Worm (Caenorhabditis elegans): ENCODE data around the gene Y37E11B.10.

Gene Y37E11B.10

DNA sequence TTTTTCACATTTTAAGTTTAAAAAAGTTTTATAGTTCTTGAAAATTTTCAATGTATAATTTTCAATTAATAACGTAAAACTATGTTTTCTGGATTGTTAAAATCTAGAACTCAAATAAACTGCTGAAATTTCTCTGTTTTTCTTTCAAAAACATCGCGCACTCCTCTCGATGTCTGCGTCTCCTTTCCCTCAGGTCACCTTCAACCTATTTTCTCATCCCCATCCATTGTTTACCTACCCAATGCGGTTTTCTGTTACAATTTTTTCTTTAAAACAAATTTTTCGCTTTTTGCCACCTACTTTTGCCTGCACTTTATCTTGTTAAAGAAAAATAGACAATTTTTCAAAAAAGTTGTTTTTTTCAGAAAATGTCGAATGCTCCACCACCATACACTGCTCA lies 27.0 kb upstream of the Y37E11B.10 start, which contains the start of gene ZC416.2:
Gene ZC416.2 (plus strand): TSS at position 366 of the 400 bp plus-strand sequence.
- no peak for TF ChIP-seq fkh-4 (tag; optimal IDR thresholded peaks at IDR 0.05; ENCODE audit: borderline replicate concordance)
- no peak for TF ChIP-seq lin-39 (tag; optimal IDR thresholded peaks at IDR 0.05)
- peak; percentile 30 for TF ChIP-seq blmp-1 (tag; optimal IDR thresholded peaks at IDR 0.05)
- no peak for TF ChIP-seq efl-1 (optimal IDR thresholded peaks at IDR 0.05)
- TF ChIP-seq efl-1 (GFP tag; optimal IDR thresholded peaks at IDR 0.05 in 1 of 2), result peak in 1 of 2 experiments; percentile 24
- TF ChIP-seq pag-3 (tag; optimal IDR thresholded peaks at IDR 0.05; ENCODE audit: borderline replicate concordance, insufficient read depth), result peak; percentile 23
- peak; percentile 13 for TF ChIP-seq skn-1 (tag; optimal IDR thresholded peaks at IDR 0.05)

DNA sequence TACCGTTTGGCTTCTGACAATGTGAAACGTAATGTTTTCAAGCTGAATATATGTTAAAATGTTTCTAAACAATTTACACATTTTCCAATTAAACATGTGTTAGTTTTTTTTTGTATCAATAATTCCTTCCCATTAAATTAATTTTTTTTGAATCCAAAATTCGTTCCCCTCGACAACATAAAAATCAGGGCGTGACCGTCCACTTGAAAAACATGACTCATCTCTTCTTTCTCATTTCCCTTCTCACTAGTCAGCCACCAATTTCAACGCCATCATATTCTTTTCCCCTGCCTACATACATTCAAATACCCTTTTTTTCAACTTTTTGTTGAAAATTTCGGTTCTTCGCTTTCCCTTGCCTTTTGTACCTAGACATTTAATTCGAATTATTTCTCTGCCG lies 26.2 kb upstream of the Y37E11B.10 start:
- TF ChIP-seq fos-1 (tag; optimal IDR thresholded peaks at IDR 0.05), result no peak
- TF ChIP-seq sox-4 (tag; optimal IDR thresholded peaks at IDR 0.05), result no peak
- no peak for TF ChIP-seq F16B12.6 (tag; optimal IDR thresholded peaks at IDR 0.05)
- TF ChIP-seq ztf-11 (tag; optimal IDR thresholded peaks at IDR 0.05), result no peak
- TF ChIP-seq unc-86 (tag; optimal IDR thresholded peaks at IDR 0.05), result no peak
- no peak for TF ChIP-seq ceh-63 (GFP tag; optimal IDR thresholded peaks at IDR 0.05)
- no peak for TF ChIP-seq snpc-4 (tag; optimal IDR thresholded peaks at IDR 0.05)
- TF ChIP-seq aly-2 (tag; optimal IDR thresholded peaks at IDR 0.05), result no peak
- no peak for TF ChIP-seq ceh-82 (tag; optimal IDR thresholded peaks at IDR 0.05)
- TF ChIP-seq sptf-1 (tag; optimal IDR thresholded peaks at IDR 0.05), result no peak
- TF ChIP-seq swsn-7 (tag; optimal IDR thresholded peaks at IDR 0.05), result no peak

ce11 chrIV:3628896-3629641 lies 22.8 kb upstream of the Y37E11B.10 start:
- TF ChIP-seq efl-1 (optimal IDR thresholded peaks at IDR 0.05) (no peak), efl-1 (GFP tag; optimal IDR thresholded peaks at IDR 0.05 in 1 of 2) (peak in 1 of 2 experiments; percentile 35), hpl-2 (GFP tag; optimal IDR thresholded peaks at IDR 0.05) (no peak), nhr-237 (tag; optimal IDR thresholded peaks at IDR 0.05) (no peak), ceh-82 (tag; optimal IDR thresholded peaks at IDR 0.05) (no peak)

DNA sequence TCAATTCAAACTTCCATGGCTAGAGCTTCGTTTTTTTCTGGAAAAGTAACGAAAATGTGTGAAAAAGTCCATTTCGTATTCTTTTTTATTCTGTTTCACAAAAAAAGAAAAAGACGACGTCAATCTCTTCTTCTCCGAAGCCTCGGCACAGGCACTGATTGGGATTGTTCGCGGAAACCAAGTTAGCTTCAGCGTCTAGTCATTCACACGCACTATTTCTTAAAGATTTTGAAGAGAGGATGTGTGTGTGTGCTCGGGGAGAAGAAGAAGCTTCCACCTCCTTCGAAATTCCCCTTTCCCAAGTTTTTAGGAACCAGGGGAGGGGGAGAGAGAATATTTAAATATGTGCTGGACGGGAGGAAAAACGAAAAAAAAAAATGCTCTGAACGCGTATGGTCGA lies 20.2 kb upstream of the Y37E11B.10 start:
- TF ChIP-seq pax-3 (tag; optimal IDR thresholded peaks at IDR 0.05) (no peak), lin-14 (GFP tag; optimal IDR thresholded peaks at IDR 0.05) (peak; percentile 76), ces-1 (GFP tag; optimal IDR thresholded peaks at IDR 0.05) (peak; percentile 51), jun-1 (tag; optimal IDR thresholded peaks at IDR 0.05) (no peak), sup-37 (GFP tag; optimal IDR thresholded peaks at IDR 0.05) (no peak), fkh-10 (GFP tag; optimal IDR thresholded peaks at IDR 0.05) (peak; percentile 73)

DNA sequence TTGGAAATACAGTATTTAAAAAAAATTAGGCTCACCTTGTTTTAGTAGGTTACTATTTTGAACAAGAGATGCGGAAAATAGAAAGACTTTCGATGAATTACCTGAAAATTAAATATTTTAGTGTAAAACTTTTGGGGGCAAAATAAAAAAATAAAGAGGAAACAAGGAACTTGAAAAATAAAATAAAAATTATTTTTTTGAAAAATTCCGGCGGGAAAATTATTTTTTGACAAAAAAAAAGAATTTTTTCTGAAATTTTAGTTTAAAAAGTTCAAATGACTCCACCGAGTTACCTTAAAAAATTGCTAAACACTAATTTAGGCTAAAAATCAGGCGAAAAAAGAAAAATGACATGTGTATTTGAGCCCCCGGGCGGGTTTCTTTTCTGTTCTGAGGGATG lies 18.3 kb upstream of the Y37E11B.10 start, which contains the start of the genes cha-1 and unc-17:
Gene cha-1 (minus strand): TSS at position 101 of the 400 bp plus-strand sequence.
Gene unc-17 (minus strand): TSS at position 103 of the 400 bp plus-strand sequence.
- TF ChIP-seq alr-1 (tag; optimal IDR thresholded peaks at IDR 0.05; ENCODE audit: borderline replicate concordance) (no peak), efl-1 (optimal IDR thresholded peaks at IDR 0.05) (no peak), efl-1 (GFP tag; optimal IDR thresholded peaks at IDR 0.05 in 1 of 2) (no peak), snpc-4 (tag; optimal IDR thresholded peaks at IDR 0.05) (no peak), vab-15 (tag; optimal IDR thresholded peaks at IDR 0.05) (no peak), lin-15B (tag; optimal IDR thresholded peaks at IDR 0.05) (no peak), skn-1 (tag; optimal IDR thresholded peaks at IDR 0.05) (no peak), nhr-20 (tag; optimal IDR thresholded peaks at IDR 0.05) (no peak)

DNA sequence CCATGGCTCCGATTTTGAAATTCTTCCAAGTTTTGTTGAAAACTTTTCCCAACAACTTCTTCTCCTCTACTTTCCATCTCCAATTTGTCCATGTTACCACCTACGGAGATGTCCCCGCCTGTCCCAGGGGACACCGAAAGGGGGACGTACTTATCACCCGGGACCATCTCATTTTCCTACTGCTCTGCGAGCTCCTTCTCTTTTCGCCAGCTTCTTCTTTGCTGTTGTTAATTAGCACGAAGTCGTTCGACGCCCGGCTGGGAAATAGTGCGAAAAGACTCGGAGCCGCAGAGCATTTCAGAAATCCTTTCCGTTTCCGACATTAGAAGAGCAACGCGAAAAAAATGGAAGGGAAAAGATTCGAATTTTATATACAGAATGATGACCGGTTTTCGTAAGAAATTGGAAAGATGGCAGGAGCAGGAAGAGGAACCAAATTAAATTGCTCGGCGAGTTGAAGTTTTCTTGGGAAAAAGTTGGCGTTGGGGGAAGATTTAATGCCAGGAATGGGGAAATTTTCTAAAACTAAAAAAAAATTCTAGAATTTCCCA lies 15.6 kb upstream of the Y37E11B.10 start:
- TF ChIP-seq ces-1 (GFP tag; optimal IDR thresholded peaks at IDR 0.05), result no peak
- no peak for TF ChIP-seq zag-1 (tag; optimal IDR thresholded peaks at IDR 0.05)
- TF ChIP-seq lin-14 (GFP tag; optimal IDR thresholded peaks at IDR 0.05), result peak; percentile 38
- peak; percentile 64 for TF ChIP-seq hlh-17 (GFP tag; optimal IDR thresholded peaks at IDR 0.05; ENCODE audit: borderline replicate concordance)

All from whole organism, L1 larva.